Fruit fly (Drosophila melanogaster) whole organism, prepupa: ENCODE measurements around the gene CG43373.

Source experiments
- CG11294 ChIP-seq: fragments of 200-800 bp; sonication (Bioruptor generic); IDR thresholded peaks from 2 replicates; pipeline ENCODE4 v1.3.6; 2022; ENCODE audit warnings: missing biosample characterization, missing genetic modification characterization
- CG16779 ChIP-seq: fragments of 200-800 bp; sonication (Bioruptor generic); optimal IDR thresholded peaks from 3 replicates; lab custom pipeline; 2017; ENCODE audit warnings: missing biosample characterization, mild to moderate bottlenecking, missing genetic modification characterization
- CG6792 ChIP-seq: fragments of 200-800 bp; sonication (Bioruptor generic); optimal IDR thresholded peaks from 3 replicates; lab custom pipeline; 2016; ENCODE audit warnings: missing biosample characterization, missing genetic modification characterization
- Eip93F ChIP-seq: fragments of 200-800 bp; sonication (Bioruptor generic); optimal IDR thresholded peaks from 2 replicates; lab custom pipeline; 2016; ENCODE audit warnings: missing biosample characterization, mild to moderate bottlenecking, missing genetic modification characterization
- Lpt ChIP-seq: fragments of 200-800 bp; sonication (Bioruptor generic); optimal IDR thresholded peaks from 3 replicates; lab custom pipeline; 2016; ENCODE audit warnings: missing biosample characterization, missing genetic modification characterization
- Smox ChIP-seq: fragments of 200-800 bp; sonication (Bioruptor generic); optimal IDR thresholded peaks from 3 replicates; lab custom pipeline; 2016; ENCODE audit warnings: missing biosample characterization, missing genetic modification characterization
- eg ChIP-seq: fragments of 200-800 bp; sonication (Bioruptor generic); IDR thresholded peaks from 3 replicates; pipeline ENCODE4 v1.3.6; 2022; ENCODE audit warnings: missing biosample characterization, missing genetic modification characterization
- lz ChIP-seq: fragments of 200-800 bp; sonication (Bioruptor generic); optimal IDR thresholded peaks from 3 replicates; lab custom pipeline; 2016; ENCODE audit warnings: missing biosample characterization, missing genetic modification characterization
- net ChIP-seq: fragments of 200-800 bp; sonication (Bioruptor generic); optimal IDR thresholded peaks from 3 replicates; lab custom pipeline; 2016; ENCODE audit warnings: missing biosample characterization, missing genetic modification characterization

DNA sequence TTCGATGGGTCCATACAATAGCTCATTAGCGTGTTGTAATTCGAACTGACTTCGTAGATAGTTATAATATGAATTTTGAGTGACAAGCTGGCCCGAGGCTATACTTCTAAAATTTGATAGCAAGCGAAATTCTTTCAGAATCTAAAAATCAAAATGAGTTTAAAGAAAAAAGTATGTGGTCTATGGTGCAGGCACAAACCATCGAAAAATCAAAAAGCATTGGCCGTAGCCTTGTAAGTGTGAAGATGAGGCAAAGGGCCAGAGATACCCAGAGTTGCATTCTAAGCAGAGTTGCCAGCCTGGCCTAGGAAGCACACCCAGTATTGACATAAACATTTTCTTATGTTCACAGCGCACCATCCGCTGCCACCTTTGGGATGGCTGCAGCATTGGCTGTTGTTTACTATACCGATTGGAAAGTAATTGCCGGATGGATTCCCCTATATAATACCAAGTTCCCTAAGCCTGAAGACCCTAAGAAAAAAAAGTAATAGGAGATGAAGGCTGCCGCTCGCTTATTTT is 23.6 kb upstream of the CG43373 start, which contains the start of gene UQCR-6.4L:
- TF ChIP-seq Smox = no peak
- no peak for TF ChIP-seq Eip93F (GFP tag; lab: Kevin White, UChicago)
- TF ChIP-seq eg = no peak
- no peak for TF ChIP-seq net
- TF ChIP-seq CG16779 (tag; lab: Kevin White, UChicago) = no peak
- TF ChIP-seq CG6792 (GFP tag; lab: Kevin White, UChicago) = no peak
- TF ChIP-seq CG11294 = no peak
- TF ChIP-seq lz (GFP tag; lab: Kevin White, UChicago) = no peak
- TF ChIP-seq Lpt = no peak
